Fruit fly (Drosophila melanogaster) whole organism, adult: ENCODE measurements around the gene asun.

Experiments used
- CG11617 ChIP-seq: fragments of 200-800 bp; sonication (Bioruptor generic); optimal IDR thresholded peaks from 2 replicates; lab custom pipeline; 2017; ENCODE audit warnings: mild to moderate bottlenecking, missing biosample characterization, missing genetic modification reagents, missing genetic modification characterization
- CG12768 ChIP-seq: fragments of 200-800 bp; sonication (Bioruptor generic); optimal IDR thresholded peaks from 2 replicates; lab custom pipeline; 2017; ENCODE audit warnings: missing biosample characterization, missing genetic modification characterization, mild to moderate bottlenecking, moderate library complexity, missing genetic modification reagents
- CG14711 ChIP-seq: fragments of 200-800 bp; sonication (Bioruptor generic); optimal IDR thresholded peaks from 2 replicates; lab custom pipeline; 2018; ENCODE audit warnings: missing biosample characterization, mild to moderate bottlenecking, missing genetic modification characterization, moderate library complexity
- CG1620 ChIP-seq: fragments of 200-800 bp; sonication (Bioruptor generic); optimal IDR thresholded peaks from 2 replicates; lab custom pipeline; 2016; ENCODE audit warnings: missing biosample characterization, missing genetic modification characterization
- CG33017 ChIP-seq: fragments of 200-800 bp; sonication (Bioruptor generic); optimal IDR thresholded peaks from 2 replicates; lab custom pipeline; 2018; ENCODE audit warnings: missing biosample characterization, mild to moderate bottlenecking, missing genetic modification characterization, moderate library complexity
- CG5204 ChIP-seq: fragments of 200-800 bp; sonication (Bioruptor generic); optimal IDR thresholded peaks from 2 replicates; lab custom pipeline; 2016; ENCODE audit warnings: missing biosample characterization, missing genetic modification characterization
- CG7045 ChIP-seq: fragments of 200-800 bp; sonication (Bioruptor generic); optimal IDR thresholded peaks from 2 replicates; lab custom pipeline; 2017; ENCODE audit warnings: missing biosample characterization, mild to moderate bottlenecking, missing genetic modification characterization
- CG7101 ChIP-seq: fragments of 200-800 bp; sonication (Bioruptor generic); optimal IDR thresholded peaks from 2 replicates; lab custom pipeline; 2018; ENCODE audit warnings: missing biosample characterization, mild to moderate bottlenecking, missing genetic modification characterization, moderate library complexity
- Clk ChIP-seq: fragments of 200-800 bp; sonication (Bioruptor generic); optimal IDR thresholded peaks from 2 replicates; lab custom pipeline; 2017; ENCODE audit warnings: missing biosample characterization, missing genetic modification characterization
- Crg-1 ChIP-seq: fragments of 200-800 bp; sonication (Bioruptor generic); optimal IDR thresholded peaks from 2 replicates; lab custom pipeline; 2016; ENCODE audit warnings: missing biosample characterization, missing genetic modification characterization
- Hr96 ChIP-seq: fragments of 200-800 bp; sonication (Bioruptor generic); optimal IDR thresholded peaks from 2 replicates; lab custom pipeline; 2016; ENCODE audit warnings: missing biosample characterization, missing genetic modification characterization
- Mnt ChIP-seq: fragments of 200-800 bp; sonication (Bioruptor generic); optimal IDR thresholded peaks from 2 replicates; lab custom pipeline; 2016; ENCODE audit warnings: missing biosample characterization, mild to moderate bottlenecking, missing genetic modification characterization
- bab1 ChIP-seq: fragments of 200-800 bp; sonication (Bioruptor generic); optimal IDR thresholded peaks from 3 replicates; lab custom pipeline; 2019; ENCODE audit warnings: missing biosample characterization, mild to moderate bottlenecking, missing genetic modification characterization, moderate library complexity
- cic ChIP-seq: fragments of 200-800 bp; sonication (Bioruptor generic); optimal IDR thresholded peaks from 2 replicates; lab custom pipeline; 2017; ENCODE audit warnings: missing biosample characterization, mild to moderate bottlenecking, missing genetic modification characterization, moderate library complexity
- cnc ChIP-seq, 2 experiments: fragments of >200 bp; optimal IDR thresholded peaks; 2 replicates each; lab custom pipeline; 2017
- kay ChIP-seq: fragments of 200-800 bp; sonication (Bioruptor generic); peaks from one replicate; lab custom pipeline; 2016; ENCODE audit warnings: missing biosample characterization, missing genetic modification characterization, borderline replicate concordance
- pad ChIP-seq: fragments of 200-800 bp; sonication (Bioruptor generic); optimal IDR thresholded peaks from 3 replicates; lab custom pipeline; 2017; ENCODE audit warnings: missing biosample characterization, missing genetic modification characterization, mild to moderate bottlenecking, moderate library complexity, missing genetic modification reagents
- tj ChIP-seq: fragments of 200-800 bp; sonication (Bioruptor generic); optimal IDR thresholded peaks from 3 replicates; lab custom pipeline; 2017; ENCODE audit warnings: missing biosample characterization, mild to moderate bottlenecking, missing genetic modification characterization, moderate library complexity
- toe ChIP-seq: fragments of 200-800 bp; sonication (Bioruptor generic); optimal IDR thresholded peaks from 2 replicates; lab custom pipeline; 2016; ENCODE audit warnings: missing biosample characterization, missing genetic modification characterization

asun gene

dm6 chr3R:16308057-16308456 is 44.0 kb downstream of the asun start:
- no peak for TF ChIP-seq CG5204 (GFP tag; lab: Kevin White, UChicago)
- no peak for TF ChIP-seq CG14711 (tag; lab: Kevin White, UChicago)
- no peak for TF ChIP-seq Mnt (GFP tag; lab: Kevin White, UChicago)
- TF ChIP-seq bab1 (GFP tag; lab: Kevin White, UChicago): no peak
- TF ChIP-seq cnc (optimal IDR thresholded peaks at IDR 0.05; lab: Kevin White, UChicago): no peak
- TF ChIP-seq Crg-1: no peak
- TF ChIP-seq Clk (GFP tag; lab: Kevin White, UChicago): no peak
- no peak for TF ChIP-seq CG12768 (GFP tag; lab: Kevin White, UChicago)
- TF ChIP-seq cic (GFP tag; lab: Kevin White, UChicago): no peak

- TF ChIP-seq cic (GFP tag; lab: Kevin White, UChicago): peak; percentile 20
- no peak for TF ChIP-seq CG7101 (tag; lab: Kevin White, UChicago)
- TF ChIP-seq Clk (GFP tag; lab: Kevin White, UChicago): no peak
These were observed 45.4 kb downstream of the asun start for dm6 chr3R:16309302-16310080.

dm6 chr3R:16310081-16310493 is 46.0 kb downstream of the asun start:
- no peak for TF ChIP-seq CG7101 (tag; lab: Kevin White, UChicago)
- TF ChIP-seq CG7045: no peak
- TF ChIP-seq CG33017: no peak
- no peak for TF ChIP-seq kay (GFP tag; lab: Kevin White, UChicago)
- TF ChIP-seq Hr96 (GFP tag; lab: Kevin White, UChicago): no peak
- no peak for TF ChIP-seq CG5204 (GFP tag; lab: Kevin White, UChicago)
- no peak for TF ChIP-seq Crg-1
- TF ChIP-seq tj: no peak
- no peak for TF ChIP-seq CG12768 (GFP tag; lab: Kevin White, UChicago)
- TF ChIP-seq bab1 (GFP tag; lab: Kevin White, UChicago): no peak
- TF ChIP-seq toe (GFP tag; lab: Kevin White, UChicago): no peak
- no peak for TF ChIP-seq cic (GFP tag; lab: Kevin White, UChicago)
- TF ChIP-seq CG1620 (GFP tag; lab: Kevin White, UChicago): no peak
- no peak for TF ChIP-seq CG14711 (tag; lab: Kevin White, UChicago)
- TF ChIP-seq pad (GFP tag; lab: Kevin White, UChicago): no peak
- TF ChIP-seq Mnt (GFP tag; lab: Kevin White, UChicago): no peak
- TF ChIP-seq CG11617 (GFP tag; lab: Kevin White, UChicago): no peak
- TF ChIP-seq cnc (optimal IDR thresholded peaks at IDR 0.05; lab: Kevin White, UChicago): no peak
- TF ChIP-seq Clk (GFP tag; lab: Kevin White, UChicago): no peak
